Fruit fly (Drosophila melanogaster): ENCODE measurements around the gene EAChm.

EAChm gene

dm6 chr3L:15023192-15023591 lies 31.4 kb upstream of the EAChm start, which contains the start of gene CG32148:
Gene CG32148, plus strand, starts transcription at chr3L:15023492.
- no peak for TF ChIP-seq psq (optimal IDR thresholded peaks at IDR 0.05)
- TF ChIP-seq CG8478 (optimal IDR thresholded peaks at IDR 0.05), result no peak
- no peak for TF ChIP-seq pan (optimal IDR thresholded peaks at IDR 0.05)
- no peak for TF ChIP-seq Dll (optimal IDR thresholded peaks at IDR 0.05)
- no peak for TF ChIP-seq usp (GFP tag; optimal IDR thresholded peaks at IDR 0.05)
- TF ChIP-seq EcR (GFP tag; optimal IDR thresholded peaks at IDR 0.05), result no peak

dm6 chr3L:15031773-15032172 lies 22.8 kb upstream of the EAChm start:
- TF ChIP-seq EcR (GFP tag; optimal IDR thresholded peaks at IDR 0.05) (no peak), CG8478 (optimal IDR thresholded peaks at IDR 0.05) (no peak), psq (optimal IDR thresholded peaks at IDR 0.05) (no peak), pan (optimal IDR thresholded peaks at IDR 0.05) (no peak), usp (GFP tag; optimal IDR thresholded peaks at IDR 0.05) (no peak), Dll (optimal IDR thresholded peaks at IDR 0.05) (no peak)

dm6 chr3L:15034061-15034713 lies 20.4 kb upstream of the EAChm start:
- TF ChIP-seq CG8478 (optimal IDR thresholded peaks at IDR 0.05), result no peak
- no peak for TF ChIP-seq usp (GFP tag; optimal IDR thresholded peaks at IDR 0.05)
- TF ChIP-seq pan (optimal IDR thresholded peaks at IDR 0.05), result no peak
- TF ChIP-seq Dll (optimal IDR thresholded peaks at IDR 0.05), result no peak
- no peak for TF ChIP-seq EcR (GFP tag; optimal IDR thresholded peaks at IDR 0.05)
- TF ChIP-seq psq (optimal IDR thresholded peaks at IDR 0.05), result no peak

- TF ChIP-seq CG8478 (optimal IDR thresholded peaks at IDR 0.05), result no peak
Observed at dm6 chr3L:15034714-15035076, 19.9 kb upstream of the EAChm start.

- TF ChIP-seq Dll (optimal IDR thresholded peaks at IDR 0.05) (no peak), usp (GFP tag; optimal IDR thresholded peaks at IDR 0.05) (no peak), CG8478 (optimal IDR thresholded peaks at IDR 0.05) (no peak), EcR (GFP tag; optimal IDR thresholded peaks at IDR 0.05) (no peak), pan (optimal IDR thresholded peaks at IDR 0.05) (no peak), psq (optimal IDR thresholded peaks at IDR 0.05) (no peak)
Observed at dm6 chr3L:15035585-15035984, 19.0 kb upstream of the EAChm start.

dm6 chr3L:15039510-15039909 lies 15.1 kb upstream of the EAChm start:
- TF ChIP-seq CG8478 (optimal IDR thresholded peaks at IDR 0.05), result no peak
- TF ChIP-seq psq (optimal IDR thresholded peaks at IDR 0.05), result no peak
- no peak for TF ChIP-seq Dll (optimal IDR thresholded peaks at IDR 0.05)
- no peak for TF ChIP-seq pan (optimal IDR thresholded peaks at IDR 0.05)
- no peak for TF ChIP-seq usp (GFP tag; optimal IDR thresholded peaks at IDR 0.05)
- TF ChIP-seq EcR (GFP tag; optimal IDR thresholded peaks at IDR 0.05), result no peak

dm6 chr3L:15040329-15040886 lies 14.2 kb upstream of the EAChm start:
- no peak for TF ChIP-seq pan (optimal IDR thresholded peaks at IDR 0.05)
- no peak for TF ChIP-seq Dll (optimal IDR thresholded peaks at IDR 0.05)
- TF ChIP-seq EcR (GFP tag; optimal IDR thresholded peaks at IDR 0.05), result no peak
- no peak for TF ChIP-seq CG8478 (optimal IDR thresholded peaks at IDR 0.05)
- no peak for TF ChIP-seq psq (optimal IDR thresholded peaks at IDR 0.05)
- TF ChIP-seq usp (GFP tag; optimal IDR thresholded peaks at IDR 0.05), result no peak

dm6 chr3L:15042470-15042869 lies 12.1 kb upstream of the EAChm start, which contains the start of gene Rpn12R:
Gene Rpn12R, minus strand, starts transcription at chr3L:15042570.
- TF ChIP-seq Dll (optimal IDR thresholded peaks at IDR 0.05), result no peak
- TF ChIP-seq usp (GFP tag; optimal IDR thresholded peaks at IDR 0.05), result no peak
- no peak for TF ChIP-seq pan (optimal IDR thresholded peaks at IDR 0.05)
- no peak for TF ChIP-seq psq (optimal IDR thresholded peaks at IDR 0.05)
- TF ChIP-seq EcR (GFP tag; optimal IDR thresholded peaks at IDR 0.05), result no peak
- TF ChIP-seq CG8478 (optimal IDR thresholded peaks at IDR 0.05), result no peak

dm6 chr3L:15043465-15043864 lies 11.1 kb upstream of the EAChm start:
- TF ChIP-seq Dll (optimal IDR thresholded peaks at IDR 0.05) (no peak), psq (optimal IDR thresholded peaks at IDR 0.05) (no peak), EcR (GFP tag; optimal IDR thresholded peaks at IDR 0.05) (no peak), pan (optimal IDR thresholded peaks at IDR 0.05) (no peak), CG8478 (optimal IDR thresholded peaks at IDR 0.05) (no peak), usp (GFP tag; optimal IDR thresholded peaks at IDR 0.05) (no peak)

- TF ChIP-seq psq (optimal IDR thresholded peaks at IDR 0.05), result no peak
- no peak for TF ChIP-seq Dll (optimal IDR thresholded peaks at IDR 0.05)
- no peak for TF ChIP-seq usp (GFP tag; optimal IDR thresholded peaks at IDR 0.05)
- TF ChIP-seq EcR (GFP tag; optimal IDR thresholded peaks at IDR 0.05), result no peak
- TF ChIP-seq pan (optimal IDR thresholded peaks at IDR 0.05), result no peak
- TF ChIP-seq CG8478 (optimal IDR thresholded peaks at IDR 0.05), result no peak
Observed at dm6 chr3L:15043874-15044336, 10.7 kb upstream of the EAChm start, which contains the start of gene ind. Gene ind, minus strand, starts transcription at chr3L:15043924.

dm6 chr3L:15045114-15045513 lies 9.5 kb upstream of the EAChm start:
- no peak for TF ChIP-seq EcR (GFP tag; optimal IDR thresholded peaks at IDR 0.05)
- TF ChIP-seq psq (optimal IDR thresholded peaks at IDR 0.05), result no peak
- TF ChIP-seq usp (GFP tag; optimal IDR thresholded peaks at IDR 0.05), result no peak
- TF ChIP-seq Dll (optimal IDR thresholded peaks at IDR 0.05), result no peak
- TF ChIP-seq pan (optimal IDR thresholded peaks at IDR 0.05), result no peak
- TF ChIP-seq CG8478 (optimal IDR thresholded peaks at IDR 0.05), result no peak

- TF ChIP-seq CG8478 (optimal IDR thresholded peaks at IDR 0.05), result no peak
- no peak for TF ChIP-seq usp (GFP tag; optimal IDR thresholded peaks at IDR 0.05)
- no peak for TF ChIP-seq pan (optimal IDR thresholded peaks at IDR 0.05)
- TF ChIP-seq psq (optimal IDR thresholded peaks at IDR 0.05), result no peak
- TF ChIP-seq Dll (optimal IDR thresholded peaks at IDR 0.05), result no peak
- no peak for TF ChIP-seq EcR (GFP tag; optimal IDR thresholded peaks at IDR 0.05)
Observed at dm6 chr3L:15047606-15048005, 7.0 kb upstream of the EAChm start.
